Worm (Caenorhabditis elegans): ENCODE data around the gene Y75B12B.1.
"Not testable (repeated sequence)": the region's sequence is repeated elsewhere in the genome, so short reads cannot be mapped to it uniquely, and the experiment has no call there.

Gene Y75B12B.1

DNA sequence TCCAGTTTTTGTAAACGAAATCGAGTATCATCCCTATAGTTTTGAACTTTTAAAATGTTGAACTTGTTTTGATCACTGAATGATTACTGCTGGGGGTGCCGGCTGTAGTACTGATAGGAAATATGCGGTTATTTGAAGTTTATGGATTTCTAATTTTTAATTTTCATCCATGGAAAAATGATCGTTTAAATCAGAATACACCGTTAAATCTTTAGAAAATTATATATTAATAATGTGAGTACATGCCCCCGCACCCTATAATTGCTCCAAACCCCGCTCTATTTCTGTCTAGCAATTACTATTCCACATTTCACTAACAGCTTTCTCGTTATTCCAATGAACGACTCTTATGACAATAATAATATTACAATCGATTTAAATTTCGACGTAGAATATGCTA, 15.3 kb downstream of the Y75B12B.1 start, which contains the start of gene Y75B12B.10:
Gene Y75B12B.10, plus strand, starts transcription at position 301 of the 400 bp plus-strand sequence.
- TF ChIP-seq gei-17 (GFP tag; optimal IDR thresholded peaks at IDR 0.05) (no peak), chd-7 (tag; optimal IDR thresholded peaks at IDR 0.05) (no peak), unc-62 (GFP tag; optimal IDR thresholded peaks at IDR 0.05) (no peak), atf-7 (tag; optimal IDR thresholded peaks at IDR 0.05) (no peak), sea-2 (GFP tag; IDR thresholded peaks at IDR 0.05) (no peak)

DNA sequence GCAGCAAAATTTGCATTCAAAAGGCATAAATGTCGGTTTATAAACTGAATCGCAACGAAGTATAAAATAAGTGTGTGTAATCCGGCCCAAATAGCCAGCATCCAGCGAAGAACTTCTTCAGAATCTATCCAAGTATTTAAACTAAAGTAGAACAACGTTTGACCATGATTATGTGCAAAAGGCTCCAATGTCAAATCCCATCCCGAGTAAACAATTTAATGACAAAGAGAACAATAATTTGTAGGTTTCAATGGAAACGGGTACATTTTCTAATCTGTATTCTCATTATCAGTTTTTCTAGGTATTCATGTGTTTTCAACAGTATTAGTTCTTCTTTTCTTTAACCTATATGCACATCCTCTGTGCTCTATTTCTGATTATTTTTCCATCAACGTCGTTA, 23.2 kb downstream of the Y75B12B.1 start, which contains the start of gene C41G6.12:
Gene C41G6.12, minus strand, starts transcription at position 101 of the 400 bp plus-strand sequence.
- not testable (repeated sequence) for TF ChIP-seq T26A5.8 (tag; optimal IDR thresholded peaks at IDR 0.05); hrde-1 (tag; optimal IDR thresholded peaks at IDR 0.05; ENCODE audit: borderline replicate concordance); snpc-4 (GFP tag; optimal IDR thresholded peaks at IDR 0.05); snpc-4 (tag; optimal IDR thresholded peaks at IDR 0.05)

DNA sequence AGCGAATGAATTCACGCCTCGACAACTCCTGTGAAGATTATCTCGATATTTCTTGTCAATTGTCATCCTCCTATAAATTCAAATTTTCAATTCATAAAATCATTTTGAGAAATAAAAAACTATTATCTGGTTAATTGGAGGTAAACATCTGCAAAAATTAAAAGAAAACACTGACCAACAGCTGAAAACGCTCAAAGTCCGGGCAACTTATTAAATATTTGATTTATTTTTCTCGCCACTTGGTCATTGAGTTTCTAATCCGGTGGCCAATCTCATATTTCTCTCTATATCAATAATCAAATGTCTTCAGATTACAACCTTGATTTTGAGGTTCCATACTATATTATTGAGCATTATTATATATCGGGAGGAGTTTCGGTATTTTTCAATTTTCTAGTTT, 27.4 kb downstream of the Y75B12B.1 start, which contains the start of gene sri-24:
Gene sri-24, plus strand, starts transcription at position 301 of the 400 bp plus-strand sequence.
- TF ChIP-seq Y53G8AR.9 (GFP tag; conservative IDR thresholded peaks at IDR 0.05); hlh-26 (GFP tag; conservative IDR thresholded peaks at IDR 0.05); cebp-1 (GFP tag; IDR thresholded peaks at IDR 0.05); cebp-1 (tag; optimal IDR thresholded peaks at IDR 0.05): not testable (repeated sequence)

DNA sequence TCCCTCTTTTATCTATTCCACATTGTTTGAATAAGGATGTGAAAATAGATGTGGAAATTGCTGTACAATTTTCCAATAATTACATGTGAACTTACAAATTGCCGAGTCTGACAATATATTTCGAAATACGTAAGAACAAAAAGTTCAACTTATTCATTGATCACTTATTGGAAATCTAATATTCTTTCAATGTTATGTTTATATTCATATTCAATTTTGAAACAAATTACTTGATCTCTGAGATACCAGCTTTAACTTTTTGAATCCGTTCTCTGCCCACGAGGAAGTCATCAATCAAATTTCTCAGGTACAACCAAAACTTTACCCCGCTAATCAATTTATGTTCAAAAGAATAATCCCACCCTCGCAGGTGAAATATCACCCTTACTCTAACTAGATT, 30.7 kb downstream of the Y75B12B.1 start, which contains the start of gene sri-26:
Gene sri-26, plus strand, starts transcription at position 301 of the 400 bp plus-strand sequence.
- TF ChIP-seq dox-1 (GFP tag; IDR thresholded peaks at IDR 0.05); F33H1.4 (GFP tag; IDR thresholded peaks at IDR 0.05); F57A8.1 (GFP tag; optimal IDR thresholded peaks at IDR 0.05): not testable (repeated sequence)

DNA sequence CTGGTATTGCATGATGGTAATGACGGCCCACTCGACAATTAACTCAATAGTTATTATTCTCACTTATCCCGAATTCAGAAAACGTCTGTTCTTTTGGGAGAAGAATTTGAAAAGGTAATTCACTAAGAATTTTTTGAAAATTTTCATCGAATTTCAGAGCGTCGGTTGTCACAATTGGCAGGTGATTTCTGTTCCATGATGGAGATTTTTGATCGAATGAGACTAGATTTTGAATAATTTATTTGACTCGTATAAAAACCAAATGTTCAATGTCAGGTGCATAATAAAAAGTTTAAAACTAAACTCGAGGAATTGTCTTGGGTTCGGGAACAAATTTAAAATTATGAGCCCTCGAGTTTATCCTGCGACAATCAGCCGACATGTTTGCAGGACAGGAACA, 32.2 kb downstream of the Y75B12B.1 start, which contains the start of gene sri-25:
Gene sri-25, plus strand, starts transcription at position 301 of the 400 bp plus-strand sequence.
- TF ChIP-seq rec-8 (tag; optimal IDR thresholded peaks at IDR 0.05), result no peak
- no peak for TF ChIP-seq attf-3 (GFP tag; conservative IDR thresholded peaks at IDR 0.05)
- no peak for TF ChIP-seq ztf-25 (GFP tag; IDR thresholded peaks at IDR 0.05)
- TF ChIP-seq hlh-26 (GFP tag; conservative IDR thresholded peaks at IDR 0.05), result no peak
- no peak for TF ChIP-seq cebp-1 (GFP tag; IDR thresholded peaks at IDR 0.05)
- no peak for TF ChIP-seq cebp-1 (tag; optimal IDR thresholded peaks at IDR 0.05)
- TF ChIP-seq ekl-4 (GFP tag; IDR thresholded peaks at IDR 0.05), result no peak
- TF ChIP-seq ceh-40 (GFP tag; IDR thresholded peaks at IDR 0.05), result no peak
- no peak for TF ChIP-seq Y56A3A.18 (GFP tag; IDR thresholded peaks at IDR 0.05)
- no peak for TF ChIP-seq ztf-6 (GFP tag; IDR thresholded peaks at IDR 0.05)
- TF ChIP-seq die-1 (tag; optimal IDR thresholded peaks at IDR 0.05), result no peak
- TF ChIP-seq efl-1 (GFP tag; optimal IDR thresholded peaks at IDR 0.05), result no peak
- no peak for TF ChIP-seq aptf-2 (GFP tag; conservative IDR thresholded peaks at IDR 0.05)
- TF ChIP-seq F49E8.2 (tag; optimal IDR thresholded peaks at IDR 0.05; ENCODE audit: insufficient read depth), result no peak
- TF ChIP-seq lsy-27 (tag; optimal IDR thresholded peaks at IDR 0.05; ENCODE audit: borderline replicate concordance, insufficient read depth), result no peak
- TF ChIP-seq lin-54 (GFP tag; optimal IDR thresholded peaks at IDR 0.05), result no peak
- no peak for TF ChIP-seq Y67H2A.10 (GFP tag; conservative IDR thresholded peaks at IDR 0.05)

All from whole organism, young adult.